Fruit fly (Drosophila melanogaster): ENCODE data around the gene ouib.

The ouib gene

dm6 chr3R:8715851-8716550 lies 9.3 kb upstream of the ouib start, which contains the start of gene TMEM216 (continued):
- TF ChIP-seq Myb (GFP tag; optimal IDR thresholded peaks at IDR 0.05): peak; percentile 56
- TF ChIP-seq E2f2 (GFP tag; IDR thresholded peaks at IDR 0.05): peak; percentile 91
- peak; percentile 49; the same call in 1 of the 2 replicates for TF ChIP-seq unc-4 (GFP tag; IDR thresholded peaks at IDR 0.05; ENCODE audit: partially characterized antibody)
- TF ChIP-seq CG14667 (GFP tag; IDR thresholded peaks at IDR 0.05): no peak
- peak; percentile 25 for TF ChIP-seq Mad (GFP tag; optimal IDR thresholded peaks at IDR 0.05)
- TF ChIP-seq Hr78 (GFP tag; optimal IDR thresholded peaks at IDR 0.05): no peak
- TF ChIP-seq CG4282 (GFP tag; optimal IDR thresholded peaks at IDR 0.05): no peak
- TF ChIP-seq ERR (GFP tag; optimal IDR thresholded peaks at IDR 0.05): no peak
- no peak for TF ChIP-seq stc (GFP tag; IDR thresholded peaks at IDR 0.05)
- TF ChIP-seq CG18619 (GFP tag; optimal IDR thresholded peaks at IDR 0.05): no peak
- no peak for TF ChIP-seq HHEX (GFP tag; optimal IDR thresholded peaks at IDR 0.05)
- TF ChIP-seq CG12155 (GFP tag; optimal IDR thresholded peaks at IDR 0.05): peak; percentile 4
- peak; percentile 60 for TF ChIP-seq CG14710 (tag; optimal IDR thresholded peaks at IDR 0.05)
- peak; percentile 8; the same call in 1 of the 2 replicates for TF ChIP-seq CG42726 (GFP tag; IDR thresholded peaks at IDR 0.05; ENCODE audit: partially characterized antibody)
- TF ChIP-seq vvl (GFP tag; IDR thresholded peaks at IDR 0.05): peak; percentile 64; the same call in 1 of the 2 replicates
- TF ChIP-seq CG10543 (GFP tag; optimal IDR thresholded peaks at IDR 0.05): peak; percentile 36
- TF ChIP-seq Pdp1 (GFP tag; optimal IDR thresholded peaks at IDR 0.05): peak in 1 of 2 experiments; percentile 100
- peak; percentile 25 for TF ChIP-seq CG8290 (GFP tag; optimal IDR thresholded peaks at IDR 0.05)
- TF ChIP-seq CG8290 (tag; optimal IDR thresholded peaks at IDR 0.05): no peak
- TF ChIP-seq p53 (GFP tag; optimal IDR thresholded peaks at IDR 0.05): no peak
- TF ChIP-seq dpn (GFP tag; optimal IDR thresholded peaks at IDR 0.05): peak in 1 of 2 experiments; percentile 6
- TF ChIP-seq CG30020 (tag; optimal IDR thresholded peaks at IDR 0.05): peak; percentile 25
- TF ChIP-seq dmrt99B (tag; optimal IDR thresholded peaks at IDR 0.05): no peak
- TF ChIP-seq bab2 (GFP tag; optimal IDR thresholded peaks at IDR 0.05): no peak
- TF ChIP-seq CG5180 (GFP tag; optimal IDR thresholded peaks at IDR 0.05): no peak
- no peak for TF ChIP-seq so (GFP tag; IDR thresholded peaks at IDR 0.05)
- no peak for TF ChIP-seq Kr (GFP tag; optimal IDR thresholded peaks at IDR 0.05)
- peak; percentile 61 for TF ChIP-seq Sry-δ (GFP tag; optimal IDR thresholded peaks at IDR 0.05)
- TF ChIP-seq CG18476 (GFP tag; optimal IDR thresholded peaks at IDR 0.05): no peak
- peak; percentile 56 for TF ChIP-seq CG8924 (tag; optimal IDR thresholded peaks at IDR 0.05)
- TF ChIP-seq CG7357 (GFP tag; IDR thresholded peaks at IDR 0.05): no peak
- peak; percentile 73 for TF ChIP-seq stwl (tag; optimal IDR thresholded peaks at IDR 0.05)
- TF ChIP-seq CG16813 (GFP tag; IDR thresholded peaks at IDR 0.05; ENCODE audit: partially characterized antibody): peak; percentile 49; the same call in 2 of the 3 replicates
- TF ChIP-seq amos (GFP tag; IDR thresholded peaks at IDR 0.05; ENCODE audit: partially characterized antibody): peak; percentile 41; the same call in 1 of the 2 replicates
- TF ChIP-seq CG11695 (GFP tag; IDR thresholded peaks at IDR 0.05): no peak
- TF ChIP-seq MESR4 (GFP tag; optimal IDR thresholded peaks at IDR 0.05): peak; percentile 99
- peak; percentile 2 for TF ChIP-seq Mes4 (GFP tag; optimal IDR thresholded peaks at IDR 0.05)
- peak; percentile 82 for TF ChIP-seq CG3995 (GFP tag; optimal IDR thresholded peaks at IDR 0.05)
- no peak for TF ChIP-seq CG1647 (GFP tag; optimal IDR thresholded peaks at IDR 0.05)
- peak; percentile 85 for TF ChIP-seq Dp (GFP tag; optimal IDR thresholded peaks at IDR 0.05)
- TF ChIP-seq CG17385 (GFP tag; optimal IDR thresholded peaks at IDR 0.05): peak; percentile 85
- peak; percentile 83 for TF ChIP-seq Elba2 (GFP tag; optimal IDR thresholded peaks at IDR 0.05)
- TF ChIP-seq CG34224 (GFP tag; IDR thresholded peaks at IDR 0.05; ENCODE audit: partially characterized antibody): peak; percentile 60; the same call in 1 of the 3 replicates
- peak in 1 of 2 experiments; percentile 73 for TF ChIP-seq insv (GFP tag; optimal IDR thresholded peaks at IDR 0.05)
- TF ChIP-seq CG12299 (tag; optimal IDR thresholded peaks at IDR 0.05): no peak
- TF ChIP-seq CG4854 (GFP tag; optimal IDR thresholded peaks at IDR 0.05): no peak
- TF ChIP-seq mirr (GFP tag; optimal IDR thresholded peaks at IDR 0.05): no peak
- TF ChIP-seq MBD-R2 (GFP tag; IDR thresholded peaks at IDR 0.05): peak; percentile 36; the same call in 1 of the 2 replicates
- TF ChIP-seq sens (GFP tag): peak; percentile 76
